Worm (Caenorhabditis elegans): Measurements from ENCODE around the gene F57G9.7.

F57G9.7 gene

ce11 chrII:12406394-12406793 is 8.8 kb upstream of the F57G9.7 start, which contains the start of gene sre-30:
TSS of gene sre-30 (minus strand) at chrII:12406494.
- TF ChIP-seq unc-62 (GFP tag; optimal IDR thresholded peaks at IDR 0.05): no peak

DNA sequence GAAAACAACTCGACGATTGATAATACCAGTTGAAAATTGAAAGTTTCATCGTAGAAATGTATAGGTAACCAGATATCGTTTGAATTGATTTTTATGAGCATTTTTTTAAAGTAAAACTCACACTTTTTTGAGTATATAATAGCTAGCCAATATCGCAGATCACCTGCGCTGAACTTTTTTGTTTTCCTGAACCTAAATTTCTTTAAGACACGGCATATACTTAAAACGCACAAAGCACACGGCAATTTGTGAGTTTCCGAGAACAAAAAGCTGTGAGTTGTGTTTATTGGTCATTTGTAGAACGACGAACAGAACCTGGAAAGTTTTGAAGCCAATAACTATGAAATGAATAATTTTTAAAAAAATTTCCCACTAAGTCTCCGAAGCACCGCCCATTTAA is 4.2 kb upstream of the F57G9.7 start, which contains the start of gene sre-29:
sre-29 (minus strand) TSS at position 101 of the 400 bp plus-strand sequence.
- no peak for TF ChIP-seq unc-62 (GFP tag; optimal IDR thresholded peaks at IDR 0.05)

ce11 chrII:12394138-12394537 is 3.4 kb downstream of the F57G9.7 start:
- TF ChIP-seq unc-62 (GFP tag; optimal IDR thresholded peaks at IDR 0.05): no peak

- no peak for TF ChIP-seq unc-62 (GFP tag; optimal IDR thresholded peaks at IDR 0.05)
Observed at ce11 chrII:12393690-12394089, 3.9 kb downstream of the F57G9.7 start, which contains the start of gene Y57A10B.7. TSS of gene Y57A10B.7 (minus strand) at chrII:12393790.

- TF ChIP-seq unc-62 (GFP tag; optimal IDR thresholded peaks at IDR 0.05): no peak
Observed at ce11 chrII:12389783-12390182, 7.8 kb downstream of the F57G9.7 start, which contains the start of gene Y57A10B.6. TSS of gene Y57A10B.6 (plus strand) at chrII:12390083.

- no peak for TF ChIP-seq unc-62 (GFP tag; optimal IDR thresholded peaks at IDR 0.05)
Observed at ce11 chrII:12387980-12388379, 9.6 kb downstream of the F57G9.7 start, which contains the start of gene sre-41. TSS of gene sre-41 (plus strand) at chrII:12388280.

DNA sequence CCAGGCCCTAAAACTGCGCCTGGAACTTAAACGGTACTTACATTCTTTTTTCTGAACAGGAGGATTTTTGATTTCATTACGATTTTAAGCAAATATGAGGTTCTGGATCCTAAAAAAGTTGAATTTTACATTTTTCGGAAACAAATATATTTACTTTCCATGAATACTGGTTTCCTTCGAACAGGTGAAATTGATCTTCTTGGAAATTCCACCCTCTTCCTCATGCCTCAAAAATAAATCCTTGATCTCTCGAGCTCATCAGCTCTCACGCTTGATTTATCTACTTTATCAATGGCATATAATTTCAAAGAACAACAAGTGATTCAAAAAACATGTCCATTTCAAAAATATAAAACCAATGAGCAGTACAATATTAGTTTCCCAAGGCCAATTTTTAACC is 10.1 kb downstream of the F57G9.7 start:
- TF ChIP-seq unc-62 (GFP tag; optimal IDR thresholded peaks at IDR 0.05): no peak

DNA sequence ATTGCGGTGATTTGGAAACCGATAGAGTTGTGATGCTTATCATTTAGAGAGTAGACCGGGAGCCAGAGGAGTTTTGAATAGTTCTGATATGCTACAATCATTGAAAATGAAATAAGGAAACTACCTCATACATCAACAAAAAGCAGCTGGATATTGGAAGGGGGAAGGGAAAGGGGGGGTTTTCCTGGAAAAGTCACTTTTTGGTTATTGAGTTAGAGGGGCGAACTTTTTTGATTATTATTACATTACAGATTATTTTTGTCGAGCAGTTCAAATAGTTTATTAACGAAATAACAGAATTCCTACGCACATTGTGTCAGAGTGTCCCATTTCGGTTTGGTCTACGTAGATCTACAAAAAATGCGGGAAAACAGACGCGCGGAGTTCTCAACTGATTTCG is 10.8 kb downstream of the F57G9.7 start, which contains the start of gene sre-42:
sre-42 (minus strand) TSS at position 101 of the 400 bp plus-strand sequence.
- TF ChIP-seq unc-62 (GFP tag; optimal IDR thresholded peaks at IDR 0.05): no peak

DNA sequence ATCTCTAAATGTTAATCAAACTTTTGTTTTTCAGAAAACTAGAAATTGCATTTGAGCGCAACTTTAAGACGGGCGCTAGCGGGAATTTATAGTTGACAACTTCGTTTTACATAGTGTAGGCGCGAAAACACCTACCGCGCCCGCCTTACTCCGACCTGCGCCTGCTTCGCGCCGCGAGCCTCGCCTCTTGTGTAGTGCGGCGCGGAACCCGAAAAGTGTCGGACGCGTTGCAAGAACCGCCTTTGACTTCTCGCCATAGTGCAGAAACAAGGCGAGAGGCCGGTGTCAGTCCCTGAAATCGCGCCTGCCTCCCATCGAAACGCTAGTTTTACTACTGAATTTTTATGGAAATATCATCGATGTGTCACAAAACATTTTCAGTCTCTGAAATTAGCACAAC is 11.7 kb downstream of the F57G9.7 start:
- no peak for TF ChIP-seq unc-62 (GFP tag; optimal IDR thresholded peaks at IDR 0.05)

ce11 chrII:12382625-12383562 is 14.7 kb downstream of the F57G9.7 start, which contains the start of gene btb-14:
TSS of gene btb-14 (plus strand) at chrII:12383463.
- TF ChIP-seq unc-62 (GFP tag; optimal IDR thresholded peaks at IDR 0.05): no peak

- no peak for TF ChIP-seq unc-62 (GFP tag; optimal IDR thresholded peaks at IDR 0.05)
Observed at ce11 chrII:12380888-12381287, 16.7 kb downstream of the F57G9.7 start.

DNA sequence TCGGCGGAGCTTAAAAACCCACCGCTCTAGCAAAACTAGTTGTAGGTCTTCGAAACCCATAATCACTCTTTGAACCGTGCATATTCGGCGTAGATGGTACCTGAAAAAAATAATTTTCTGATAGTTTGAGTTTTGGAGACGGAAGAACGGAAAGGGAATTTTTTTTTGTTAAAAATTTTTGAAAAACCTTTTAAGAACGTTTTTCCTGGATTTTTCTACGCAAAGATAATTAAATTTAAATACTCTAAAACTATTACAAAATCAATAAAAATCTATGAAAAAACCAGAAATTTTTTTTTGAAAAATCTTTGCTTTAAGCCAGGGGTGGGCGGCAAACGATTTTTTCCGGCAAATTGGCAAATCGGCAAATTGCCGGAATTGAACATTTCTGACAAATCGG is 18.1 kb downstream of the F57G9.7 start, which contains the start of gene marc-5:
marc-5 (minus strand) TSS at position 101 of the 400 bp plus-strand sequence.
- TF ChIP-seq unc-62 (GFP tag; optimal IDR thresholded peaks at IDR 0.05): no peak

- TF ChIP-seq unc-62 (GFP tag; optimal IDR thresholded peaks at IDR 0.05): no peak
Observed at ce11 chrII:12378793-12379192, 18.8 kb downstream of the F57G9.7 start.

ce11 chrII:12373921-12374320 is 23.6 kb downstream of the F57G9.7 start:
- TF ChIP-seq unc-62 (GFP tag; optimal IDR thresholded peaks at IDR 0.05): no peak

ce11 chrII:12369202-12369601 is 28.4 kb downstream of the F57G9.7 start:
- no peak for TF ChIP-seq unc-62 (GFP tag; optimal IDR thresholded peaks at IDR 0.05)

- TF ChIP-seq unc-62 (GFP tag; optimal IDR thresholded peaks at IDR 0.05): no peak
Observed at ce11 chrII:12362262-12362661, 35.3 kb downstream of the F57G9.7 start.

ce11 chrII:12353816-12354215 is 43.7 kb downstream of the F57G9.7 start:
- TF ChIP-seq unc-62 (GFP tag; optimal IDR thresholded peaks at IDR 0.05): no peak
